Worm (Caenorhabditis elegans) whole organism, L1 larva: Measurements from ENCODE around the gene B0303.4.

Experiments
- aly-2 ChIP-seq: fragments of 150-350 bp; optimal IDR thresholded peaks from 2 replicates; lab custom pipeline; 2014; ENCODE audit warnings: missing biosample characterization, missing genetic modification characterization
- blmp-1 ChIP-seq: fragments of 150-350 bp; optimal IDR thresholded peaks from 2 replicates; lab custom pipeline; 2014; ENCODE audit warnings: missing biosample characterization, missing genetic modification characterization
- ceh-8 ChIP-seq: fragments of 200-800 bp; sonication (Bioruptor generic); optimal IDR thresholded peaks from 2 replicates; lab custom pipeline; 2018; ENCODE audit warnings: mild to moderate bottlenecking, missing genetic modification characterization, moderate library complexity, missing compliant biosample characterization
- ceh-82 ChIP-seq, 3 experiments: fragments of 150-350 bp in 1 of 3; sonication (generic microtip) in 2 of 3; optimal IDR thresholded peaks; 2 replicates each; lab custom pipeline; 2014 to 2017; ENCODE audit warnings: missing biosample characterization in 3 of 3, missing genetic modification characterization in 3 of 3
- ceh-90 ChIP-seq: sonication (generic microtip); optimal IDR thresholded peaks from 2 replicates; lab custom pipeline; 2016; ENCODE audit warnings: missing genetic modification characterization, missing compliant biosample characterization
- ces-1 ChIP-seq: fragments of 150-350 bp; optimal IDR thresholded peaks from 2 replicates; lab custom pipeline; 2014; ENCODE audit warnings: missing biosample characterization, missing genetic modification reagents, missing genetic modification characterization
- efl-1 ChIP-seq, 4 experiments: fragments of 150-350 bp; optimal IDR thresholded peaks in 3 of 4; peaks in 1 of 4; 1 replicate in 1 of 4; 2 replicates in 3 of 4; lab custom pipeline; 2014; ENCODE audit warnings: missing biosample characterization in 2 of 4, missing genetic modification characterization in 2 of 4, missing genetic modification reagents in 2 of 4
- egl-13 ChIP-seq: sonication (generic microtip); optimal IDR thresholded peaks from 2 replicates; lab custom pipeline; 2016; ENCODE audit warnings: missing genotype, missing genetic modification reagents, missing genetic modification characterization, missing compliant biosample characterization
- elt-3 ChIP-seq, 6 experiments: fragments of 150-350 bp in 1 of 6; sonication (generic microtip); optimal IDR thresholded peaks; 2 replicates each; lab custom pipeline; 2017 to 2018; ENCODE audit warnings: missing biosample characterization in 6 of 6, missing genetic modification characterization in 6 of 6, inconsistent platforms in 1 of 6
- fkh-4 ChIP-seq: sonication (generic microtip); optimal IDR thresholded peaks from 2 replicates; lab custom pipeline; 2016; ENCODE audit warnings: missing compliant biosample characterization, missing genetic modification characterization, borderline replicate concordance
- grh-1 ChIP-seq: fragments of 200-800 bp; sonication (Bioruptor generic); IDR thresholded peaks from 2 replicates; pipeline ENCODE4 v1.3.6; 2022; ENCODE audit warnings: missing genetic modification reagents, missing genetic modification characterization, missing compliant biosample characterization
- hlh-4 ChIP-seq: sonication (generic microtip); optimal IDR thresholded peaks from 2 replicates; lab custom pipeline; 2016; ENCODE audit warnings: mild to moderate bottlenecking, missing genetic modification characterization, missing compliant biosample characterization
- jun-1 ChIP-seq: fragments of 150-350 bp; optimal IDR thresholded peaks from 2 replicates; lab custom pipeline; 2014; ENCODE audit warnings: missing biosample characterization, missing genetic modification reagents, missing genetic modification characterization
- lin-14 ChIP-seq: fragments of 200-800 bp; sonication (Bioruptor generic); optimal IDR thresholded peaks from 2 replicates; lab custom pipeline; 2018; ENCODE audit warnings: mild to moderate bottlenecking, missing genetic modification characterization, moderate library complexity, missing compliant biosample characterization
- lin-15B ChIP-seq: fragments of 150-350 bp; sonication (generic microtip); optimal IDR thresholded peaks from 3 replicates; lab custom pipeline; 2014; ENCODE audit warnings: missing biosample characterization, missing genetic modification characterization
- lin-35 ChIP-seq, 2 experiments: fragments of 150-350 bp; optimal IDR thresholded peaks; 2 replicates each; lab custom pipeline; 2014; ENCODE audit warnings: missing biosample characterization in 2 of 2, missing genetic modification characterization in 2 of 2, missing genetic modification reagents in 2 of 2
- lir-3 ChIP-seq: sonication (generic microtip); optimal IDR thresholded peaks from 2 replicates; lab custom pipeline; 2016; ENCODE audit warnings: mild to moderate bottlenecking, missing genetic modification characterization, moderate library complexity, missing compliant biosample characterization; ENCODE audit not compliant: poor library complexity
- mab-9 ChIP-seq: fragments of 200-800 bp; sonication (Bioruptor generic); IDR thresholded peaks from 2 replicates; pipeline ENCODE4 v1.3.6; 2022; ENCODE audit warnings: missing genetic modification reagents, missing genetic modification characterization, missing compliant biosample characterization
- mef-2 ChIP-seq: fragments of 150-350 bp; optimal IDR thresholded peaks from 2 replicates; lab custom pipeline; 2014; ENCODE audit warnings: missing biosample characterization, missing genetic modification characterization
- mep-1 ChIP-seq: fragments of 150-350 bp; optimal IDR thresholded peaks from 2 replicates; lab custom pipeline; 2014; ENCODE audit warnings: missing biosample characterization, missing genetic modification characterization
- nhr-12 ChIP-seq: sonication (generic microtip); optimal IDR thresholded peaks from 2 replicates; lab custom pipeline; 2017; ENCODE audit warnings: missing biosample characterization, missing genetic modification characterization
- nhr-20 ChIP-seq: sonication (generic microtip); optimal IDR thresholded peaks from 2 replicates; lab custom pipeline; 2016; ENCODE audit warnings: mild to moderate bottlenecking, missing genetic modification characterization, missing compliant biosample characterization
- nhr-28 ChIP-seq: fragments of 150-350 bp; optimal IDR thresholded peaks from 2 replicates; lab custom pipeline; 2014; ENCODE audit warnings: missing biosample characterization, missing genetic modification characterization
- nhr-47 ChIP-seq: sonication (generic microtip); optimal IDR thresholded peaks from 2 replicates; lab custom pipeline; 2016; ENCODE audit warnings: mild to moderate bottlenecking, missing genetic modification characterization, moderate library complexity, missing compliant biosample characterization
- nhr-71 ChIP-seq: sonication (generic microtip); optimal IDR thresholded peaks from 2 replicates; lab custom pipeline; 2016; ENCODE audit warnings: mild to moderate bottlenecking, missing genetic modification characterization, moderate library complexity, missing compliant biosample characterization
- nhr-76 ChIP-seq: sonication (generic microtip); optimal IDR thresholded peaks from 2 replicates; lab custom pipeline; 2017; ENCODE audit warnings: missing biosample characterization, missing genetic modification characterization
- nhr-77 ChIP-seq: fragments of 150-350 bp; optimal IDR thresholded peaks from 2 replicates; lab custom pipeline; 2014; ENCODE audit warnings: missing biosample characterization, missing genetic modification characterization
- nhr-84 ChIP-seq: sonication (generic microtip); optimal IDR thresholded peaks from 2 replicates; lab custom pipeline; 2017; ENCODE audit warnings: missing biosample characterization, missing genetic modification characterization
- nhr-90 ChIP-seq: sonication (generic microtip); optimal IDR thresholded peaks from 2 replicates; lab custom pipeline; 2016; ENCODE audit warnings: mild to moderate bottlenecking, missing genetic modification characterization, missing compliant biosample characterization; ENCODE audit not compliant: poor library complexity
- rnt-1 ChIP-seq: sonication (generic microtip); optimal IDR thresholded peaks from 2 replicates; lab custom pipeline; 2016; ENCODE audit warnings: mild to moderate bottlenecking, missing genetic modification characterization, moderate library complexity, missing compliant biosample characterization
- snpc-4 ChIP-seq: fragments of 150-350 bp; optimal IDR thresholded peaks from 2 replicates; lab custom pipeline; 2014; ENCODE audit warnings: missing biosample characterization, missing genetic modification characterization
- snu-23 ChIP-seq: sonication (generic microtip); optimal IDR thresholded peaks from 2 replicates; lab custom pipeline; 2016; ENCODE audit warnings: missing genetic modification characterization, missing compliant biosample characterization
- sptf-1 ChIP-seq: fragments of 150-350 bp; optimal IDR thresholded peaks from 2 replicates; lab custom pipeline; 2014; ENCODE audit warnings: missing biosample characterization, missing genetic modification characterization
- swsn-7 ChIP-seq: sonication (generic microtip); optimal IDR thresholded peaks from 2 replicates; lab custom pipeline; 2016; ENCODE audit warnings: missing genetic modification characterization, missing compliant biosample characterization
- tbx-2 ChIP-seq: sonication (generic microtip); optimal IDR thresholded peaks from 2 replicates; lab custom pipeline; 2016; ENCODE audit warnings: missing genetic modification characterization, missing compliant biosample characterization
- tlp-1 ChIP-seq: fragments of 150-350 bp; optimal IDR thresholded peaks from 2 replicates; lab custom pipeline; 2014; ENCODE audit warnings: missing biosample characterization, missing genetic modification characterization
- unc-130 ChIP-seq: fragments of 150-350 bp; optimal IDR thresholded peaks from 2 replicates; lab custom pipeline; 2017; ENCODE audit warnings: missing biosample characterization, missing genetic modification characterization, inconsistent platforms
- unc-30 ChIP-seq: sonication (generic microtip); optimal IDR thresholded peaks from 2 replicates; lab custom pipeline; 2017; ENCODE audit warnings: missing biosample characterization, missing genetic modification characterization
- unc-98 ChIP-seq: fragments of 200-800 bp; sonication (Bioruptor generic); IDR thresholded peaks from 2 replicates; pipeline ENCODE4 v1.3.6; 2022; ENCODE audit warnings: missing genetic modification characterization, missing compliant biosample characterization
- xbp-1 ChIP-seq: sonication (generic microtip); optimal IDR thresholded peaks from 2 replicates; lab custom pipeline; 2016; ENCODE audit warnings: missing genetic modification characterization, missing compliant biosample characterization
- zip-4 ChIP-seq: fragments of 200-800 bp; sonication (Bioruptor generic); optimal IDR thresholded peaks from 2 replicates; lab custom pipeline; 2018; ENCODE audit warnings: mild to moderate bottlenecking, missing genetic modification characterization, moderate library complexity, missing compliant biosample characterization

B0303.4 gene

ce11 chrIII:8664897-8665388, 24.7 kb upstream of the B0303.4 start, which contains the start of gene F22B7.1 (continued):
- TF ChIP-seq efl-1 (optimal IDR thresholded peaks at IDR 0.05; lab: Kevin White, UChicago) (no peak), efl-1 (GFP tag; optimal IDR thresholded peaks at IDR 0.05 in 1 of 2; lab: Kevin White, UChicago) (no peak), nhr-84 (tag; lab: Kevin White, UChicago) (no peak), swsn-7 (no peak), nhr-12 (tag; lab: Kevin White, UChicago) (no peak), lir-3 (tag; lab: Kevin White, UChicago) (peak; percentile 18), nhr-47 (tag; lab: Kevin White, UChicago) (peak; percentile 27), nhr-71 (tag; lab: Kevin White, UChicago) (peak; percentile 54), blmp-1 (tag; lab: Kevin White, UChicago) (no peak), fkh-4 (tag; lab: Kevin White, UChicago) (no peak), xbp-1 (tag; lab: Kevin White, UChicago) (no peak), aly-2 (tag; lab: Kevin White, UChicago) (no peak), nhr-28 (tag; lab: Kevin White, UChicago) (no peak), tlp-1 (tag; lab: Kevin White, UChicago) (no peak), lin-14 (GFP tag; lab: Kevin White, UChicago) (peak; percentile 46), rnt-1 (tag; lab: Kevin White, UChicago) (no peak), tbx-2 (tag; lab: Kevin White, UChicago) (no peak), sptf-1 (no peak), nhr-20 (tag; lab: Kevin White, UChicago) (no peak), lin-35 (GFP tag; optimal IDR thresholded peaks at IDR 0.05; lab: Kevin White, UChicago) (no peak), nhr-90 (no peak), egl-13 (no peak), snpc-4 (tag; lab: Kevin White, UChicago) (no peak), hlh-4 (tag; lab: Kevin White, UChicago) (peak; percentile 8), mef-2 (tag; lab: Kevin White, UChicago) (no peak), snu-23 (GFP tag; lab: Kevin White, UChicago) (no peak), nhr-77 (tag; lab: Kevin White, UChicago) (no peak), mab-9 (no peak), ceh-82 (tag; optimal IDR thresholded peaks at IDR 0.05; lab: Kevin White, UChicago) (no peak), elt-3 (tag; optimal IDR thresholded peaks at IDR 0.05; lab: Kevin White, UChicago) (no peak), unc-98 (no peak), nhr-76 (tag; lab: Kevin White, UChicago) (no peak), zip-4 (GFP tag; lab: Kevin White, UChicago) (no peak), unc-30 (no peak), lin-15B (no peak), unc-130 (tag; lab: Kevin White, UChicago) (no peak)

ce11 chrIII:8667382-8667781, 22.3 kb upstream of the B0303.4 start, which contains the start of gene dpy-19:
Gene dpy-19 (minus strand): TSS chrIII:8667482.
- TF ChIP-seq ces-1 (GFP tag; lab: Kevin White, UChicago) (no peak), ceh-90 (tag; lab: Kevin White, UChicago) (no peak), ceh-8 (no peak), nhr-77 (tag; lab: Kevin White, UChicago) (no peak), mep-1 (tag; lab: Kevin White, UChicago) (no peak), jun-1 (no peak), nhr-71 (tag; lab: Kevin White, UChicago) (no peak)

ce11 chrIII:8668717-8669116, 20.9 kb upstream of the B0303.4 start:
- TF ChIP-seq efl-1 (optimal IDR thresholded peaks at IDR 0.05; lab: Kevin White, UChicago) (peak; percentile 0 to 9), efl-1 (GFP tag; optimal IDR thresholded peaks at IDR 0.05 in 1 of 2; lab: Kevin White, UChicago) (no peak), snu-23 (GFP tag; lab: Kevin White, UChicago) (peak; percentile 34), blmp-1 (tag; lab: Kevin White, UChicago) (peak; percentile 23), mep-1 (tag; lab: Kevin White, UChicago) (peak; percentile 16), grh-1 (GFP tag; lab: Robert Waterston, UW) (no peak)
